Fruit fly (Drosophila melanogaster) whole organism, embryonic: ENCODE measurements around the gene CG31404.

Experiments
- ATbp ChIP-seq: fragments of 200-800 bp; sonication (Bioruptor generic); optimal IDR thresholded peaks from 2 replicates; lab custom pipeline; 2017; ENCODE audit warnings: missing biosample characterization, mild to moderate bottlenecking, missing genetic modification characterization, missing genetic modification reagents
- Abd-B ChIP-seq: fragments of 200-800 bp; sonication (Bioruptor generic); optimal IDR thresholded peaks from 2 replicates; lab custom pipeline; 2018; ENCODE audit warnings: missing biosample characterization, mild to moderate bottlenecking, missing genetic modification characterization, moderate library complexity
- Aef1 ChIP-seq: fragments of 200-800 bp; sonication (Bioruptor generic); IDR thresholded peaks from 3 replicates; pipeline ENCODE4 v1.3.6; 2022; ENCODE audit warnings: missing biosample characterization, missing genetic modification characterization
- Atf-2 ChIP-seq: fragments of 200-800 bp; sonication (Bioruptor generic); optimal IDR thresholded peaks from 2 replicates; lab custom pipeline; 2016; ENCODE audit warnings: missing biosample characterization, missing genetic modification characterization
- BEAF-32 ChIP-seq: fragments of 200-800 bp; sonication (Bioruptor generic); optimal IDR thresholded peaks from 3 replicates; lab custom pipeline; 2017; ENCODE audit warnings: missing biosample characterization, missing genetic modification characterization, mild to moderate bottlenecking, moderate library complexity, missing genetic modification reagents
- Bdp1 ChIP-seq: fragments of 200-800 bp; sonication (Bioruptor generic); optimal IDR thresholded peaks from 3 replicates; lab custom pipeline; 2016; ENCODE audit warnings: missing biosample characterization, missing genetic modification characterization
- Bgb ChIP-seq: fragments of 200-800 bp; sonication (Bioruptor generic); IDR thresholded peaks from 2 replicates; pipeline ENCODE4 v1.3.6; 2022; ENCODE audit warnings: missing biosample characterization, missing genetic modification characterization; ENCODE audit not compliant: partially characterized antibody
- Bteb2 ChIP-seq: fragments of 200-800 bp; sonication (Bioruptor generic); optimal IDR thresholded peaks from 2 replicates; lab custom pipeline; 2016; ENCODE audit warnings: missing biosample characterization, missing genetic modification characterization
- CG10209 ChIP-seq: fragments of 200-800 bp; sonication (Bioruptor generic); optimal IDR thresholded peaks from 3 replicates; lab custom pipeline; 2017; ENCODE audit warnings: missing biosample characterization, mild to moderate bottlenecking, missing genetic modification characterization, missing genetic modification reagents
- CG10274 ChIP-seq: fragments of 200-800 bp; sonication (Bioruptor generic); optimal IDR thresholded peaks from 3 replicates; lab custom pipeline; 2017; ENCODE audit warnings: missing biosample characterization, mild to moderate bottlenecking, missing genetic modification characterization
- CG11560 ChIP-seq: fragments of 200-800 bp; sonication (Bioruptor generic); IDR thresholded peaks from 3 replicates; pipeline ENCODE4 v1.3.6; 2022; ENCODE audit warnings: missing biosample characterization, missing genetic modification characterization
- CG12219 ChIP-seq: fragments of 200-800 bp; sonication (Bioruptor generic); optimal IDR thresholded peaks from 3 replicates; lab custom pipeline; 2018; ENCODE audit warnings: missing biosample characterization, mild to moderate bottlenecking, missing genetic modification characterization
- CG13287 ChIP-seq: fragments of 200-800 bp; sonication (Bioruptor generic); IDR thresholded peaks from 2 replicates; pipeline ENCODE4 v1.3.6; 2022; ENCODE audit warnings: missing biosample characterization, missing genetic modification characterization; ENCODE audit not compliant: partially characterized antibody
- CG15514 ChIP-seq: fragments of 200-800 bp; sonication (Bioruptor generic); optimal IDR thresholded peaks from 3 replicates; lab custom pipeline; 2017; ENCODE audit warnings: missing biosample characterization, missing genetic modification characterization, mild to moderate bottlenecking, moderate library complexity, missing genetic modification reagents
- CG17359 ChIP-seq: fragments of 200-800 bp; sonication (Bioruptor generic); optimal IDR thresholded peaks from 3 replicates; lab custom pipeline; 2018; ENCODE audit warnings: missing biosample characterization, mild to moderate bottlenecking, missing genetic modification characterization, moderate library complexity
- CG2129 ChIP-seq: fragments of 200-800 bp; sonication (Bioruptor generic); IDR thresholded peaks from 2 replicates; pipeline ENCODE4 v1.3.6; 2022; ENCODE audit warnings: missing biosample characterization, missing genetic modification characterization; ENCODE audit not compliant: partially characterized antibody
- CG2199 ChIP-seq: fragments of 200-800 bp; sonication (Bioruptor generic); IDR thresholded peaks from 3 replicates; pipeline ENCODE4 v1.3.6; 2022; ENCODE audit warnings: missing biosample characterization, missing genetic modification characterization
- CG31388 ChIP-seq: fragments of 200-800 bp; sonication (Bioruptor generic); optimal IDR thresholded peaks from 2 replicates; lab custom pipeline; 2016; ENCODE audit warnings: missing biosample characterization, missing genetic modification characterization
- CG32532 ChIP-seq: fragments of 200-800 bp; sonication (Bioruptor generic); IDR thresholded peaks from 2 replicates; pipeline ENCODE4 v1.3.6; 2022; ENCODE audit warnings: missing biosample characterization, missing genetic modification characterization
- CG34422 ChIP-seq: fragments of 200-800 bp; sonication (Bioruptor generic); IDR thresholded peaks from 3 replicates; pipeline ENCODE4 v1.3.6; 2022; ENCODE audit warnings: missing biosample characterization, missing genetic modification characterization
- CG4360 ChIP-seq: fragments of 200-800 bp; sonication (Bioruptor generic); IDR thresholded peaks from 2 replicates; pipeline ENCODE4 v1.3.6; 2022; ENCODE audit warnings: missing biosample characterization, missing genetic modification characterization
- CG6175 ChIP-seq: fragments of 200-800 bp; sonication (Bioruptor generic); IDR thresholded peaks from 3 replicates; pipeline ENCODE4 v1.3.6; 2022; ENCODE audit warnings: missing biosample characterization, missing genetic modification characterization
- CG6813 ChIP-seq: fragments of 200-800 bp; sonication (Bioruptor generic); optimal IDR thresholded peaks from 2 replicates; lab custom pipeline; 2017; ENCODE audit warnings: missing biosample characterization, missing genetic modification characterization, mild to moderate bottlenecking, moderate library complexity, missing genetic modification reagents
- CG7786 ChIP-seq: fragments of 200-800 bp; sonication (Bioruptor generic); optimal IDR thresholded peaks from 2 replicates; lab custom pipeline; 2016; ENCODE audit warnings: missing biosample characterization, missing genetic modification characterization
- Eip74EF ChIP-seq, 2 experiments: fragments of 200-800 bp in 1 of 2; fragments of >200 bp in 1 of 2; sonication (Bioruptor generic) in 1 of 2; optimal IDR thresholded peaks; 2 replicates each; lab custom pipeline; 2017 to 2019; ENCODE audit warnings: missing biosample characterization in 2 of 2, missing genetic modification characterization in 2 of 2, mild to moderate bottlenecking in 1 of 2, moderate library complexity in 1 of 2
- HHEX ChIP-seq: fragments of 200-800 bp; sonication (Bioruptor generic); optimal IDR thresholded peaks from 3 replicates; lab custom pipeline; 2017; ENCODE audit warnings: missing biosample characterization, mild to moderate bottlenecking, missing genetic modification characterization, missing genetic modification reagents
- Mad ChIP-seq: fragments of 200-800 bp; sonication (Bioruptor generic); optimal IDR thresholded peaks from 2 replicates; lab custom pipeline; 2016; ENCODE audit warnings: missing biosample characterization, missing genetic modification characterization
- Meics ChIP-seq: fragments of 200-800 bp; sonication (Bioruptor generic); optimal IDR thresholded peaks from 2 replicates; lab custom pipeline; 2017; ENCODE audit warnings: missing biosample characterization, mild to moderate bottlenecking, missing genetic modification characterization
- NC2β ChIP-seq: fragments of 200-800 bp; sonication (Bioruptor generic); optimal IDR thresholded peaks from 2 replicates; lab custom pipeline; 2016; ENCODE audit warnings: missing biosample characterization, missing genetic modification characterization
- Rfx ChIP-seq: fragments of 200-800 bp; sonication (Bioruptor generic); IDR thresholded peaks from 2 replicates; pipeline ENCODE4 v1.3.6; 2022; ENCODE audit warnings: missing biosample characterization, missing genetic modification characterization
- Scr ChIP-seq: fragments of 200-800 bp; sonication (Bioruptor generic); IDR thresholded peaks from 2 replicates; pipeline ENCODE4 v1.3.6; 2022; ENCODE audit warnings: missing biosample characterization, missing genetic modification characterization; ENCODE audit not compliant: partially characterized antibody
- Sry-δ ChIP-seq: fragments of 200-800 bp; sonication (Bioruptor generic); optimal IDR thresholded peaks from 2 replicates; lab custom pipeline; 2016; ENCODE audit warnings: missing biosample characterization, missing genetic modification characterization
- Tbp ChIP-seq: fragments of >200 bp; optimal IDR thresholded peaks from 2 replicates; lab custom pipeline; 2018; ENCODE audit warnings: missing biosample characterization, missing genetic modification characterization
- bigmax ChIP-seq: fragments of 200-800 bp; sonication (Bioruptor generic); optimal IDR thresholded peaks from 2 replicates; lab custom pipeline; 2018; ENCODE audit warnings: missing biosample characterization, mild to moderate bottlenecking, missing genetic modification characterization
- cad ChIP-seq: fragments of >200 bp; optimal IDR thresholded peaks from 2 replicates; lab custom pipeline; 2017; ENCODE audit warnings: missing biosample characterization, missing genetic modification characterization
- crol ChIP-seq: fragments of 200-800 bp; sonication (Bioruptor generic); IDR thresholded peaks from 2 replicates; pipeline ENCODE4 v1.3.6; 2022; ENCODE audit warnings: missing biosample characterization, missing genetic modification characterization
- en ChIP-seq: fragments of 200-800 bp; sonication (Bioruptor generic); optimal IDR thresholded peaks from 2 replicates; lab custom pipeline; 2016; ENCODE audit warnings: missing biosample characterization, missing genetic modification characterization
- exex ChIP-seq: fragments of 200-800 bp; sonication (Bioruptor generic); optimal IDR thresholded peaks from 4 replicates; lab custom pipeline; 2018; ENCODE audit warnings: missing biosample characterization, mild to moderate bottlenecking, missing genetic modification characterization, moderate library complexity
- grn ChIP-seq: fragments of 200-800 bp; sonication (Bioruptor generic); optimal IDR thresholded peaks from 3 replicates; lab custom pipeline; 2017; ENCODE audit warnings: missing biosample characterization, missing genetic modification characterization
- hbn ChIP-seq: fragments of 200-800 bp; sonication (Bioruptor generic); IDR thresholded peaks from 2 replicates; pipeline ENCODE4 v1.3.6; 2022; ENCODE audit warnings: missing biosample characterization, missing genetic modification characterization; ENCODE audit not compliant: partially characterized antibody
- jigr1 ChIP-seq: fragments of 200-800 bp; sonication (Bioruptor generic); IDR thresholded peaks from 3 replicates; pipeline ENCODE4 v1.3.6; 2022; ENCODE audit warnings: missing biosample characterization, missing genetic modification characterization
- knrl ChIP-seq: fragments of 200-800 bp; sonication (Bioruptor generic); IDR thresholded peaks from 3 replicates; pipeline ENCODE4 v1.3.6; 2022; ENCODE audit warnings: missing biosample characterization, missing genetic modification characterization; ENCODE audit not compliant: partially characterized antibody
- lilli ChIP-seq: fragments of 200-800 bp; sonication (Bioruptor generic); optimal IDR thresholded peaks from 3 replicates; lab custom pipeline; 2016; ENCODE audit warnings: missing biosample characterization, missing genetic modification characterization
- pan ChIP-seq, 4 experiments: fragments of >200 bp in 3 of 4; fragments of 200-800 bp in 1 of 4; sonication (Bioruptor generic) in 1 of 4; optimal IDR thresholded peaks in 3 of 4; IDR thresholded peaks in 1 of 4; 2 replicates each; pipeline versions ENCODE4 v1.3.6 to Lab custom; 2017 to 2022; ENCODE audit warnings: missing biosample characterization in 2 of 4, missing genetic modification characterization in 2 of 4, mixed read lengths in 1 of 4
- sens-2 ChIP-seq: fragments of 200-800 bp; sonication (Bioruptor generic); IDR thresholded peaks from 2 replicates; pipeline ENCODE4 v1.3.6; 2022; ENCODE audit warnings: missing biosample characterization, missing genetic modification characterization
- sima ChIP-seq: fragments of 200-800 bp; sonication (Bioruptor generic); optimal IDR thresholded peaks from 2 replicates; lab custom pipeline; 2016; ENCODE audit warnings: missing biosample characterization, missing genetic modification characterization
- sna ChIP-seq: fragments of 200-800 bp; sonication (Bioruptor generic); IDR thresholded peaks from 2 replicates; pipeline ENCODE4 v1.3.6; 2022; ENCODE audit warnings: missing biosample characterization, missing genetic modification characterization; ENCODE audit not compliant: partially characterized antibody
- stwl ChIP-seq: fragments of 200-800 bp; sonication (Bioruptor generic); optimal IDR thresholded peaks from 3 replicates; lab custom pipeline; 2018; ENCODE audit warnings: missing biosample characterization, mild to moderate bottlenecking, missing genetic modification characterization, moderate library complexity
- trem ChIP-seq: fragments of 200-800 bp; optimal IDR thresholded peaks from 3 replicates; lab custom pipeline; 2019; ENCODE audit warnings: missing biosample characterization, mild to moderate bottlenecking, missing genetic modification characterization, moderate library complexity
- zen2 ChIP-seq: fragments of 200-800 bp; sonication (Bioruptor generic); IDR thresholded peaks from 3 replicates; pipeline ENCODE4 v1.3.6; 2022; ENCODE audit warnings: missing biosample characterization, missing genetic modification characterization; ENCODE audit not compliant: partially characterized antibody

Gene CG31404

dm6 chr3R:19406852-19407251 is 31.0 kb upstream of the CG31404 start (continued):
- TF ChIP-seq pan (optimal IDR thresholded peaks at IDR 0.05; lab: Kevin White, UChicago), result no peak
- no peak for TF ChIP-seq pan (GFP tag; optimal IDR thresholded peaks at IDR 0.05 in 1 of 2, IDR thresholded peaks at IDR 0.05 in 1 of 2)
- TF ChIP-seq CG12219 (GFP tag; lab: Kevin White, UChicago), result no peak
- TF ChIP-seq Bteb2, result no peak
- no peak for TF ChIP-seq CG31388 (GFP tag; lab: Kevin White, UChicago)
- no peak; the same call in 1 of the 2 replicates for TF ChIP-seq Bgb (GFP tag; lab: Robert Waterston, UW)
- no peak for TF ChIP-seq CG10274
- no peak for TF ChIP-seq CG6813
- TF ChIP-seq trem, result no peak
- no peak for TF ChIP-seq Meics (GFP tag; lab: Kevin White, UChicago)
- TF ChIP-seq lilli, result no peak
- no peak for TF ChIP-seq CG4360 (GFP tag; lab: Robert Waterston, UW)
- TF ChIP-seq Tbp (GFP tag; lab: Kevin White, UChicago), result no peak
- TF ChIP-seq HHEX (GFP tag; lab: Kevin White, UChicago), result no peak
- no peak for TF ChIP-seq Abd-B
- TF ChIP-seq CG11560 (tag; lab: Robert Waterston, UW), result no peak
- no peak for TF ChIP-seq en (GFP tag; lab: Kevin White, UChicago)
- TF ChIP-seq ATbp (GFP tag; lab: Kevin White, UChicago), result no peak

DNA sequence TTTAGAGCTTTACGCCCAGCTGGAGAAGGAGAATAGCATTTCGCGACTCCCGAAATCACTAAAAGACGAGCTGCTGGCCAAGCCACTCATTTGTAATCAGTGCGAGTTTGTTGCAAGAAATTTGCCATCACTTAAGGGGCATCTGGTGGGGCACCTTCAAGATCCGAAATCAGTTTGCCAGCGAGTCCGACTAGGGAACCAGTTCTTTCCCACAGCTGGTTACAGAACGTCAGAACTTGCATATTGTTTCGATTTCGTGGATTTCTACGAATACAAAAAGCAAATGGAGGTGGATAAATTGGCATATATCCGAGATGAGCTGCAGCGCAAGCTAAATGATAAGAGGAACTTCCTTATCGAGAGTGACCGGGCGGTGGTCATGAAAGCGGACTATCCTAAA is 28.5 kb upstream of the CG31404 start:
- TF ChIP-seq stwl (peak; percentile 42), knrl (GFP tag; lab: Robert Waterston, UW) (peak; percentile 25; the same call in 1 of the 3 replicates), hbn (GFP tag; lab: Robert Waterston, UW) (no peak), CG34422 (no peak), exex (tag; lab: Kevin White, UChicago) (no peak), CG7786 (no peak), sna (GFP tag; lab: Robert Waterston, UW) (peak; percentile 48; the same call in 1 of the 2 replicates), CG13287 (GFP tag; lab: Robert Waterston, UW) (peak; percentile 15; the same call in 1 of the 2 replicates), NC2β (GFP tag; lab: Kevin White, UChicago) (no peak), Eip74EF (GFP tag; optimal IDR thresholded peaks at IDR 0.05; lab: Kevin White, UChicago) (no peak), Mad (no peak), CG6175 (peak; percentile 66; the same call in 2 of the 3 replicates), cad (GFP tag; lab: Kevin White, UChicago) (no peak), Aef1 (GFP tag; lab: Robert Waterston, UW) (no peak), CG15514 (GFP tag; lab: Kevin White, UChicago) (peak; percentile 98), Scr (GFP tag; lab: Robert Waterston, UW) (peak; percentile 34), grn (GFP tag; lab: Kevin White, UChicago) (no peak), BEAF-32 (no peak), CG32532 (no peak), CG2199 (0 out of 3 replicates have a peak, but pooled peaks have one; percentile 17), bigmax (GFP tag; lab: Kevin White, UChicago) (no peak), zen2 (0 out of 3 replicates have a peak, but pooled peaks have one; percentile 22), CG17359 (no peak), jigr1 (no peak), crol (GFP tag; lab: Robert Waterston, UW) (no peak), CG10209 (no peak), sens-2 (GFP tag; lab: Robert Waterston, UW) (no peak), Sry-δ (GFP tag; lab: Kevin White, UChicago) (peak; percentile 6), sima (GFP tag; lab: Kevin White, UChicago) (no peak), Rfx (GFP tag; lab: Robert Waterston, UW) (no peak), CG2129 (GFP tag; lab: Robert Waterston, UW) (no peak), Bdp1 (GFP tag; lab: Kevin White, UChicago) (no peak), Atf-2 (no peak)
